Worm (Caenorhabditis elegans): ENCODE measurements around the gene C03B1.13.

DNA sequence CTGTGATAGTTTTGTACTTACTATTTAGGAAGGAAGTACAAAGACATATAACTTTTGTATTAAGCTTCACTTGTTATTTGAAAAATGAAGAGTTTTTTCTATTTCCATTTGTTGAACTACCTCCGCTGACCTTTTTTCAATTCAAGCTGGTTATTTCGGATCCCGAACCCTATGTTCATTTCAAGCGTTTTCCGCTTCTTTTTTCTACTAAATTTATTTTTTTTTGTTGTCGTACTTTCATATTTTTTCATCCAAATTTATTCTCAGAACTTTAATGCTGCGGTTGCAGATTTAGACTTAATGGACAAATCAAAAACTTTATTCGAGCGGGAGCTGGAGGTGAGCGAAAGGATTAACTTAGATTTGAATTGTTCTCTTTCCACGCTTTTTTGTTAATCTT lies 12.2 kb upstream of the C03B1.13 start, which contains the start of gene C03B1.6:
- TF ChIP-seq ama-1 (optimal IDR thresholded peaks at IDR 0.05) = no peak
- TF ChIP-seq scrt-1 (GFP tag; IDR thresholded peaks at IDR 0.05) = no peak
- TF ChIP-seq hmbx-1 (tag; optimal IDR thresholded peaks at IDR 0.05) = no peak
- TF ChIP-seq hmg-4 (GFP tag; optimal IDR thresholded peaks at IDR 0.05) = no peak
- no peak for TF ChIP-seq flt-1 (GFP tag; IDR thresholded peaks at IDR 0.05)
- TF ChIP-seq tbx-11 (GFP tag; IDR thresholded peaks at IDR 0.05) = no peak
- TF ChIP-seq ets-7 (tag; optimal IDR thresholded peaks at IDR 0.05) = no peak
- TF ChIP-seq ceh-13 (GFP tag; optimal IDR thresholded peaks at IDR 0.05) = no peak
- no peak for TF ChIP-seq ceh-36 (tag; optimal IDR thresholded peaks at IDR 0.05)
